Worm (Caenorhabditis elegans): ENCODE results near the gene Y42H9AR.5.

The Y42H9AR.5 gene

ce11 chrIV:8148494-8148893 lies 46.2 kb downstream of the Y42H9AR.5 start, which contains the start of gene pmk-1:
Gene pmk-1 (plus strand): TSS chrIV:8148794.
- TF ChIP-seq npax-4 (tag; optimal IDR thresholded peaks at IDR 0.05) (no peak), eyg-1 (tag; optimal IDR thresholded peaks at IDR 0.05) (no peak), sox-2 (GFP tag; IDR thresholded peaks at IDR 0.05) (no peak), hlh-13 (GFP tag; optimal IDR thresholded peaks at IDR 0.05) (no peak), C08G9.2 (tag; optimal IDR thresholded peaks at IDR 0.05) (no peak), Y22D7AL.16 (tag; optimal IDR thresholded peaks at IDR 0.05) (no peak)

- TF ChIP-seq unc-3 (GFP tag; conservative IDR thresholded peaks at IDR 0.05), result no peak
- TF ChIP-seq unc-3 (tag; optimal IDR thresholded peaks at IDR 0.05), result no peak
- TF ChIP-seq T23F11.4 (GFP tag; optimal IDR thresholded peaks at IDR 0.05), result no peak
- no peak for TF ChIP-seq fkh-10 (GFP tag; optimal IDR thresholded peaks at IDR 0.05)
- TF ChIP-seq nhr-232 (tag; optimal IDR thresholded peaks at IDR 0.05), result no peak
Observed at ce11 chrIV:8151721-8152120, 49.4 kb downstream of the Y42H9AR.5 start.

DNA sequence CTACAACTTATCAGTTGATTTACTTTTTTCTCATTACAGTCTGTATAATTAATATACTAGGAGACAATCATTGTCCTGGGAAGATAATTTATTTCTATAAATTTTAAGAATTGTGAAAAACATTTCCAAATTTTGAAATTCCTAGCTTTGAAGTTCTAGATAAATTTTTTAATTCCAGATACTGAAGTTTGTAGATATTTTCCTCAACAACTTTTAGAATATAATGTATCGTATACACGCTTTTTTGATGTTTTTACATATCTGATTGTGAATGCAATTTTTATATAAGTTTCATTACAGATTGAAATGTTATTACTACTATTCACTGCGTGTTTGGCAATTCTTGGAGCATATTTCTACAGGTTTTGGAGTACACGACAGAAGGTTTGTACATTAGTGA lies 49.8 kb downstream of the Y42H9AR.5 start, which contains the start of gene faah-2:
Gene faah-2, plus strand, starts transcription at position 301 of the 400 bp plus-strand sequence.
- TF ChIP-seq pqm-1 (tag; optimal IDR thresholded peaks at IDR 0.05) (no peak), ref-2 (tag; optimal IDR thresholded peaks at IDR 0.05) (no peak), tbx-2 (tag; optimal IDR thresholded peaks at IDR 0.05) (no peak), ceh-14 (tag; optimal IDR thresholded peaks at IDR 0.05) (no peak), hlh-30 (tag; optimal IDR thresholded peaks at IDR 0.05; ENCODE audit: insufficient read depth) (no peak), fax-1 (tag; optimal IDR thresholded peaks at IDR 0.05) (no peak), unc-55 (GFP tag; optimal IDR thresholded peaks at IDR 0.05) (no peak), ceh-24 (tag; optimal IDR thresholded peaks at IDR 0.05) (no peak), madf-2 (tag; optimal IDR thresholded peaks at IDR 0.05) (no peak), ceh-18 (tag; optimal IDR thresholded peaks at IDR 0.05) (no peak), che-1 (tag; optimal IDR thresholded peaks at IDR 0.05) (no peak), hlh-6 (tag; optimal IDR thresholded peaks at IDR 0.05) (no peak), ceh-31 (tag; optimal IDR thresholded peaks at IDR 0.05) (no peak), zip-5 (tag; optimal IDR thresholded peaks at IDR 0.05) (no peak), nfya-1 (tag; optimal IDR thresholded peaks at IDR 0.05) (no peak)

DNA sequence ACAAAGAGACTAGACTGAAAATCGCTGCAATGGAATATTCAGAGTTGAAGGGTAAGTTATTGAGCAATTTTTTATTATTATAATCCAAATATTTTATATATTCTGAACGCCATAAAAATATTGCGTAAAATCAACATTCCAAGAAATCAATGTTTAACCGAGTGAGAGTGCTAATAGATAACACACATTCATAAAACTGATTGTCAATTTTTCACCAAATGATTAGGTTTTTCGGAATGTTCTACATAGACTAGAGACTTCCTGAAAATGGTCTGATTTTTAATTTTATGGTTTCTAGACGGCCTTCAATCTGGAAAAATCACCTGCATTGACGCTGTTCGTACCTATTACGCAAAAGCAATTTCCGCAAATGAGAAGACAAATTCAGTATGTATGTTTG lies 50.4 kb downstream of the Y42H9AR.5 start:
- TF ChIP-seq pqm-1 (tag; optimal IDR thresholded peaks at IDR 0.05) (no peak), unc-3 (GFP tag; conservative IDR thresholded peaks at IDR 0.05) (no peak), unc-3 (tag; optimal IDR thresholded peaks at IDR 0.05) (no peak), K09A11.1 (tag; optimal IDR thresholded peaks at IDR 0.05; ENCODE audit: insufficient read depth) (no peak), T23F11.4 (GFP tag; optimal IDR thresholded peaks at IDR 0.05) (no peak), sdc-2 (tag; optimal IDR thresholded peaks at IDR 0.05) (no peak), ceh-9 (tag; optimal IDR thresholded peaks at IDR 0.05) (no peak), nhr-11 (tag; optimal IDR thresholded peaks at IDR 0.05) (no peak), fax-1 (tag; optimal IDR thresholded peaks at IDR 0.05) (no peak), ceh-6 (GFP tag; optimal IDR thresholded peaks at IDR 0.05) (no peak), rnt-1 (tag; optimal IDR thresholded peaks at IDR 0.05) (no peak), ama-1 (optimal IDR thresholded peaks at IDR 0.05) (no peak), mec-3 (tag; optimal IDR thresholded peaks at IDR 0.05; ENCODE audit: borderline replicate concordance) (no peak), dmd-4 (tag; optimal IDR thresholded peaks at IDR 0.05; ENCODE audit: borderline replicate concordance) (no peak)

ce11 chrIV:8153163-8153562 lies 50.8 kb downstream of the Y42H9AR.5 start:
- TF ChIP-seq ceh-9 (tag; optimal IDR thresholded peaks at IDR 0.05) (no peak), pag-3 (tag; optimal IDR thresholded peaks at IDR 0.05; ENCODE audit: borderline replicate concordance) (no peak), T23F11.4 (GFP tag; optimal IDR thresholded peaks at IDR 0.05) (no peak), nhr-232 (tag; optimal IDR thresholded peaks at IDR 0.05) (no peak), ceh-2 (tag; optimal IDR thresholded peaks at IDR 0.05) (no peak), K02D7.2 (tag; optimal IDR thresholded peaks at IDR 0.05) (no peak), ceh-24 (tag; optimal IDR thresholded peaks at IDR 0.05) (no peak), npax-4 (tag; optimal IDR thresholded peaks at IDR 0.05) (no peak), nfya-1 (tag; optimal IDR thresholded peaks at IDR 0.05) (no peak), rnt-1 (tag; optimal IDR thresholded peaks at IDR 0.05) (no peak), fkh-10 (GFP tag; optimal IDR thresholded peaks at IDR 0.05) (no peak), ztf-16 (tag; optimal IDR thresholded peaks at IDR 0.05) (no peak), hlh-30 (tag; optimal IDR thresholded peaks at IDR 0.05; ENCODE audit: insufficient read depth) (no peak), hlh-13 (GFP tag; optimal IDR thresholded peaks at IDR 0.05) (no peak)
